Fruit fly (Drosophila melanogaster): ENCODE data around the gene eff.

The eff gene

dm6 chr3R:14754806-14755488, 13.8 kb upstream of the eff start (continued):
- TF ChIP-seq CG17829 (tag; optimal IDR thresholded peaks at IDR 0.05), result peak; percentile 7
- peak; percentile 30; the same call in 1 of the 2 replicates for TF ChIP-seq al (GFP tag; IDR thresholded peaks at IDR 0.05)
- peak; percentile 48; the same call in 1 of the 2 replicates for TF ChIP-seq Xrp1 (GFP tag; IDR thresholded peaks at IDR 0.05)
- TF ChIP-seq CG2120 (GFP tag; optimal IDR thresholded peaks at IDR 0.05), result peak; percentile 44
- peak; percentile 33; the same call in 1 of the 2 replicates for TF ChIP-seq H2.0 (GFP tag; IDR thresholded peaks at IDR 0.05)
- peak; percentile 7 for TF ChIP-seq bcd (GFP tag; optimal IDR thresholded peaks at IDR 0.05)
- TF ChIP-seq br (optimal IDR thresholded peaks at IDR 0.05), result no peak
- peak; percentile 81 for TF ChIP-seq lbe (GFP tag; optimal IDR thresholded peaks at IDR 0.05)
- peak; percentile 63 for TF ChIP-seq Drgx (GFP tag; IDR thresholded peaks at IDR 0.05)
- peak; percentile 6 for TF ChIP-seq CG3281 (GFP tag; optimal IDR thresholded peaks at IDR 0.05)
- peak; percentile 6 for TF ChIP-seq CG9437 (GFP tag; optimal IDR thresholded peaks at IDR 0.05)
- peak; percentile 60 for TF ChIP-seq Med (GFP tag)
- 0 out of 2 replicates have a peak, but pooled peaks have one; percentile 34 for TF ChIP-seq CG14014 (GFP tag; IDR thresholded peaks at IDR 0.05)
- TF ChIP-seq dmrt99B (tag; optimal IDR thresholded peaks at IDR 0.05), result peak; percentile 65
- TF ChIP-seq ci (GFP tag; IDR thresholded peaks at IDR 0.05), result 0 out of 3 replicates have a peak, but pooled peaks have one; percentile 55
- no peak for TF ChIP-seq CG1529 (GFP tag; optimal IDR thresholded peaks at IDR 0.05)
- peak; percentile 38 for TF ChIP-seq Hmr (GFP tag; optimal IDR thresholded peaks at IDR 0.05)
- peak; percentile 8 for TF ChIP-seq CG17385 (GFP tag; optimal IDR thresholded peaks at IDR 0.05)
- peak; percentile 3 to 22 for TF ChIP-seq Pdp1 (GFP tag; optimal IDR thresholded peaks at IDR 0.05)
- 0 out of 3 replicates have a peak, but pooled peaks have one; percentile 21 for TF ChIP-seq hb (GFP tag; IDR thresholded peaks at IDR 0.05; ENCODE audit: partially characterized antibody)
- TF ChIP-seq CG7372 (GFP tag; IDR thresholded peaks at IDR 0.05), result no peak
- TF ChIP-seq fd3F (GFP tag; optimal IDR thresholded peaks at IDR 0.05), result peak; percentile 19
- TF ChIP-seq CG10209 (GFP tag; optimal IDR thresholded peaks at IDR 0.05), result peak; percentile 13
- TF ChIP-seq mam (GFP tag; optimal IDR thresholded peaks at IDR 0.05), result peak; percentile 37
- TF ChIP-seq CG11504 (tag; optimal IDR thresholded peaks at IDR 0.05), result peak; percentile 70
- peak; percentile 47; the same call in 1 of the 2 replicates for TF ChIP-seq esg (GFP tag; conservative IDR thresholded peaks at IDR 0.05)
- no peak for TF ChIP-seq unc-4 (GFP tag; IDR thresholded peaks at IDR 0.05; ENCODE audit: partially characterized antibody)
- no peak for TF ChIP-seq CG13424 (tag; optimal IDR thresholded peaks at IDR 0.05)
- TF ChIP-seq Sox102F (GFP tag; optimal IDR thresholded peaks at IDR 0.05), result peak; percentile 47
- peak; percentile 42 for TF ChIP-seq Blimp-1 (GFP tag; optimal IDR thresholded peaks at IDR 0.05)
- no peak; the same call in 1 of the 3 replicates for TF ChIP-seq CG11456 (GFP tag; IDR thresholded peaks at IDR 0.05)
- no peak for TF ChIP-seq CG5953 (GFP tag; IDR thresholded peaks at IDR 0.05)
- no peak for TF ChIP-seq CG15011 (GFP tag; optimal IDR thresholded peaks at IDR 0.05)
- TF ChIP-seq CG31441 (GFP tag; IDR thresholded peaks at IDR 0.05), result peak; percentile 36; the same call in 1 of the 2 replicates
- peak; percentile 44; the same call in 1 of the 2 replicates for TF ChIP-seq E2f2 (GFP tag; IDR thresholded peaks at IDR 0.05)
- 0 out of 4 replicates have a peak, but pooled peaks have one; percentile 9 for TF ChIP-seq Gug (GFP tag; IDR thresholded peaks at IDR 0.05)
- peak; percentile 6 for TF ChIP-seq Oli (tag; optimal IDR thresholded peaks at IDR 0.05)
- peak; percentile 31 for TF ChIP-seq Sox100B (GFP tag; optimal IDR thresholded peaks at IDR 0.05)
- TF ChIP-seq grau (tag; optimal IDR thresholded peaks at IDR 0.05), result peak; percentile 39
- peak; percentile 61; the same call in 1 of the 2 replicates for TF ChIP-seq vvl (GFP tag; IDR thresholded peaks at IDR 0.05)
- peak in 1 of 2 experiments; percentile 58 for TF ChIP-seq tll (GFP tag; optimal IDR thresholded peaks at IDR 0.05)
- 0 out of 2 replicates have a peak, but pooled peaks have one; percentile 33 for TF ChIP-seq cas (GFP tag; IDR thresholded peaks at IDR 0.05)

Data from whole organism, embryonic.